Worm (Caenorhabditis elegans) whole organism, L4 larva: ENCODE measurements around the gene clp-10.

Experiments used
- D1046.2 ChIP-seq: fragments of 200-800 bp; sonication (Bioruptor generic); IDR thresholded peaks from 2 replicates; pipeline ENCODE4 v1.3.6; 2022; ENCODE audit warnings: missing genetic modification characterization, missing compliant biosample characterization
- F37D6.2 ChIP-seq: sonication (generic microtip); optimal IDR thresholded peaks from 2 replicates; lab custom pipeline; 2016; ENCODE audit warnings: mild to moderate bottlenecking, missing genetic modification characterization, missing compliant biosample characterization
- F44E2.7 ChIP-seq: fragments of 200-800 bp; sonication (Bioruptor generic); IDR thresholded peaks from 2 replicates; pipeline ENCODE4 v2.1.2; 2022; ENCODE audit warnings: missing genetic modification characterization, missing compliant biosample characterization
- R02D3.7 ChIP-seq: fragments of 150-350 bp; sonication (generic microtip); optimal IDR thresholded peaks from 3 replicates; lab custom pipeline; 2014; ENCODE audit warnings: missing biosample characterization, missing genetic modification characterization
- T20F7.1 ChIP-seq: fragments of 200-800 bp; sonication (Bioruptor generic); optimal IDR thresholded peaks from 2 replicates; lab custom pipeline; 2018; ENCODE audit warnings: mild to moderate bottlenecking, missing genetic modification characterization, missing compliant biosample characterization
- T26A8.4 ChIP-seq: fragments of 200-800 bp; sonication (Bioruptor generic); IDR thresholded peaks from 2 replicates; pipeline ENCODE4 v1.3.6; 2022; ENCODE audit warnings: missing genetic modification characterization, missing compliant biosample characterization
- ZK337.2 ChIP-seq: fragments of 200-800 bp; sonication (Bioruptor generic); IDR thresholded peaks from 2 replicates; pipeline ENCODE4 v1.3.6; 2022; ENCODE audit warnings: missing genetic modification reagents, missing genetic modification characterization, missing compliant biosample characterization
- ZK546.5 ChIP-seq, 2 experiments: sonication (generic microtip); optimal IDR thresholded peaks; 2 replicates each; lab custom pipeline; 2017; ENCODE audit warnings: missing biosample characterization in 2 of 2, missing genetic modification characterization in 2 of 2
- aha-1 ChIP-seq: fragments of 150-350 bp; peaks from one replicate; lab custom pipeline; 2014; ENCODE audit warnings: missing biosample characterization, missing genetic modification characterization
- aly-2 ChIP-seq: sonication (generic microtip); optimal IDR thresholded peaks from 2 replicates; lab custom pipeline; 2018; ENCODE audit warnings: missing biosample characterization, missing genetic modification characterization
- ceh-82 ChIP-seq: sonication (generic microtip); optimal IDR thresholded peaks from 2 replicates; lab custom pipeline; 2017; ENCODE audit warnings: missing biosample characterization, missing genetic modification characterization
- cey-2 ChIP-seq: sonication (generic microtip); optimal IDR thresholded peaks from 3 replicates; lab custom pipeline; 2017; ENCODE audit warnings: missing genetic modification characterization, mild to moderate bottlenecking, missing compliant biosample characterization, antibody characterized with exemption, borderline replicate concordance; ENCODE audit not compliant: insufficient read depth
- daf-19 ChIP-seq: fragments of 200-800 bp; sonication (Bioruptor generic); conservative IDR thresholded peaks from 2 replicates; pipeline ENCODE4 v1.3.6; 2022; ENCODE audit warnings: missing genetic modification characterization, missing compliant biosample characterization
- daf-8 ChIP-seq: fragments of 200-800 bp; sonication (Bioruptor generic); IDR thresholded peaks from 2 replicates; pipeline ENCODE4 v1.3.6; 2022; ENCODE audit warnings: missing genetic modification characterization, missing compliant biosample characterization
- dmd-6 ChIP-seq: fragments of 200-800 bp; sonication (Bioruptor generic); IDR thresholded peaks from 2 replicates; pipeline ENCODE4 v1.3.6; 2022; ENCODE audit warnings: missing genetic modification reagents, missing genetic modification characterization, missing compliant biosample characterization
- dmd-9 ChIP-seq: fragments of 200-800 bp; sonication (Bioruptor generic); IDR thresholded peaks from 2 replicates; pipeline ENCODE4 v1.3.6; 2022; ENCODE audit warnings: missing genetic modification reagents, missing genetic modification characterization, missing compliant biosample characterization
- egl-27 ChIP-seq: sonication (generic microtip); optimal IDR thresholded peaks from 3 replicates; lab custom pipeline; 2017; ENCODE audit warnings: missing biosample characterization, missing genetic modification reagents, missing genetic modification characterization
- egl-43 ChIP-seq: fragments of 200-800 bp; sonication (Bioruptor generic); IDR thresholded peaks from 2 replicates; pipeline ENCODE4 v1.3.6; 2022; ENCODE audit warnings: missing genetic modification reagents, missing genetic modification characterization, missing compliant biosample characterization
- lim-7 ChIP-seq: fragments of 200-800 bp; sonication (Bioruptor generic); IDR thresholded peaks from 2 replicates; pipeline ENCODE4 v1.3.6; 2022; ENCODE audit warnings: missing genetic modification characterization, missing compliant biosample characterization
- lin-1 ChIP-seq: fragments of 200-800 bp; sonication (Bioruptor generic); IDR thresholded peaks from 2 replicates; pipeline ENCODE4 v1.3.6; 2022; ENCODE audit warnings: missing genetic modification reagents, missing genetic modification characterization, missing compliant biosample characterization
- lin-13 ChIP-seq: fragments of 150-350 bp; optimal IDR thresholded peaks from 2 replicates; lab custom pipeline; 2014; ENCODE audit warnings: missing biosample characterization, missing genetic modification reagents, missing genetic modification characterization
- mxl-3 ChIP-seq: fragments of 200-800 bp; sonication (Bioruptor generic); optimal IDR thresholded peaks from 2 replicates; lab custom pipeline; 2018; ENCODE audit warnings: mild to moderate bottlenecking, missing genetic modification characterization, missing compliant biosample characterization
- nhr-10 ChIP-seq: fragments of 150-350 bp; optimal IDR thresholded peaks from 2 replicates; lab custom pipeline; 2014; ENCODE audit warnings: missing biosample characterization, missing genetic modification characterization
- nhr-102 ChIP-seq: sonication (generic microtip); optimal IDR thresholded peaks from 2 replicates; lab custom pipeline; 2016; ENCODE audit warnings: mild to moderate bottlenecking, missing genetic modification characterization, moderate library complexity, missing compliant biosample characterization
- nhr-11 ChIP-seq: fragments of 150-350 bp; optimal IDR thresholded peaks from 2 replicates; lab custom pipeline; 2014; ENCODE audit warnings: missing biosample characterization, missing genetic modification characterization
- nhr-41 ChIP-seq: fragments of 200-800 bp; sonication (Bioruptor generic); IDR thresholded peaks from 2 replicates; pipeline ENCODE4 v1.3.6; 2022; ENCODE audit warnings: missing genetic modification reagents, missing genetic modification characterization, missing compliant biosample characterization
- nhr-48 ChIP-seq: sonication (generic microtip); optimal IDR thresholded peaks from 2 replicates; lab custom pipeline; 2016; ENCODE audit warnings: mild to moderate bottlenecking, missing genetic modification characterization, missing compliant biosample characterization
- nhr-6 ChIP-seq: fragments of 150-350 bp; optimal IDR thresholded peaks from 2 replicates; lab custom pipeline; 2014; ENCODE audit warnings: missing biosample characterization, missing genetic modification characterization
- nhr-77 ChIP-seq: fragments of 150-350 bp; optimal IDR thresholded peaks from 2 replicates; lab custom pipeline; 2014; ENCODE audit warnings: missing biosample characterization, missing genetic modification characterization
- pha-4 ChIP-seq, 2 experiments: fragments of 150-350 bp in 1 of 2; fragments of 200-800 bp in 1 of 2; sonication (Bioruptor generic) in 1 of 2; IDR thresholded peaks in 1 of 2; optimal IDR thresholded peaks in 1 of 2; 2 replicates each; pipeline versions ENCODE4 v1.3.6 to Lab custom; 2014 to 2022; ENCODE audit warnings: missing genetic modification characterization in 2 of 2, missing genetic modification reagents in 2 of 2, missing biosample characterization in 1 of 2, missing compliant biosample characterization in 1 of 2
- rbr-2 ChIP-seq: sonication (generic microtip); optimal IDR thresholded peaks from 2 replicates; lab custom pipeline; 2016; ENCODE audit warnings: missing genotype, missing genetic modification characterization, missing compliant biosample characterization
- set-16 ChIP-seq: fragments of 200-800 bp; sonication (Bioruptor generic); IDR thresholded peaks from 2 replicates; pipeline ENCODE4 v1.3.6; 2022; ENCODE audit warnings: missing genetic modification reagents, missing genetic modification characterization, missing compliant biosample characterization
- snpc-4 ChIP-seq: fragments of 150-350 bp; optimal IDR thresholded peaks from 2 replicates; lab custom pipeline; 2014; ENCODE audit warnings: missing biosample characterization, missing genetic modification characterization
- spr-1 ChIP-seq: sonication (generic microtip); optimal IDR thresholded peaks from 2 replicates; lab custom pipeline; 2016; ENCODE audit warnings: mild to moderate bottlenecking, missing genetic modification characterization, missing compliant biosample characterization
- spr-3 ChIP-seq: fragments of 200-800 bp; sonication (Bioruptor generic); optimal IDR thresholded peaks from 2 replicates; lab custom pipeline; 2018; ENCODE audit warnings: mild to moderate bottlenecking, missing genetic modification characterization, missing compliant biosample characterization
- tra-1 ChIP-seq: fragments of 200-800 bp; sonication (Bioruptor generic); IDR thresholded peaks from 2 replicates; pipeline ENCODE4 v1.3.6; 2022; ENCODE audit warnings: missing genetic modification reagents, missing genetic modification characterization, missing compliant biosample characterization
- unc-62 ChIP-seq, 3 experiments: fragments of 150-350 bp in 1 of 3; sonication (generic microtip); optimal IDR thresholded peaks in 2 of 3; peaks in 1 of 3; 1 replicate in 1 of 3; 2 replicates in 2 of 3; lab custom pipeline; 2014 to 2017; ENCODE audit warnings: missing biosample characterization in 3 of 3, missing genetic modification characterization in 3 of 3, missing genetic modification reagents in 3 of 3, missing genotype in 1 of 3
- zip-11 ChIP-seq: fragments of 200-800 bp; sonication (Bioruptor generic); IDR thresholded peaks from 2 replicates; pipeline ENCODE4 v1.3.6; 2022; ENCODE audit warnings: missing genetic modification characterization, missing compliant biosample characterization

clp-10 gene

DNA sequence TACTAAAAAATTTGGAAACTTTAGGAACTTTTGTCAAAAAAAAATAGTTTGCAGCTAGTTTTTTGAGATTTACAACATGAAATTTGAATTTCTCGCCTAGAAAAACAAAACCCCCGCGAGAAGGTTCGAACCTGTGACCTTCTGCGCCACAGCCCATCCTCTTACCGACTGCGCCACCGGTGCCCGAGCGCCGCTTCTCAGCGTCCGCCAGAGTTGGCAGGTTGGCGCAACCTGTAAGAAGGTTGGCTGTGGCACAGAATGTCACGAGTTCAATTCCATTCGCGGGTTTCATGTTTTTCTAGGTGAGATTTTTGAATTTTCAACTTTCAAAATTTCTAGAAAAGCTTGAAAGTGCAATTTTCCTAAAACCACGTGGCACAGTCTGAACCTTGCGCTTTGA, 12.4 kb upstream of the clp-10 start (continued):
- TF ChIP-seq ZK546.5 (tag; optimal IDR thresholded peaks at IDR 0.05; lab: Kevin White, UChicago) = no peak
- peak in 1 of 2 experiments; percentile 62 for TF ChIP-seq unc-62 (GFP tag; optimal IDR thresholded peaks at IDR 0.05 in 1 of 2; lab: Kevin White, UChicago)
- TF ChIP-seq unc-62 (tag; optimal IDR thresholded peaks at IDR 0.05; lab: Kevin White, UChicago) = no peak
- TF ChIP-seq daf-8 (GFP tag; lab: Robert Waterston, UW) = no peak
- no peak for TF ChIP-seq zip-11 (GFP tag; lab: Robert Waterston, UW)
- no peak for TF ChIP-seq T20F7.1 (GFP tag; lab: Kevin White, UChicago)
- TF ChIP-seq set-16 = peak; percentile 77
- no peak for TF ChIP-seq aly-2 (tag; lab: Kevin White, UChicago)
- TF ChIP-seq nhr-102 (tag; lab: Kevin White, UChicago) = no peak
- no peak for TF ChIP-seq nhr-77 (tag; lab: Kevin White, UChicago)

DNA sequence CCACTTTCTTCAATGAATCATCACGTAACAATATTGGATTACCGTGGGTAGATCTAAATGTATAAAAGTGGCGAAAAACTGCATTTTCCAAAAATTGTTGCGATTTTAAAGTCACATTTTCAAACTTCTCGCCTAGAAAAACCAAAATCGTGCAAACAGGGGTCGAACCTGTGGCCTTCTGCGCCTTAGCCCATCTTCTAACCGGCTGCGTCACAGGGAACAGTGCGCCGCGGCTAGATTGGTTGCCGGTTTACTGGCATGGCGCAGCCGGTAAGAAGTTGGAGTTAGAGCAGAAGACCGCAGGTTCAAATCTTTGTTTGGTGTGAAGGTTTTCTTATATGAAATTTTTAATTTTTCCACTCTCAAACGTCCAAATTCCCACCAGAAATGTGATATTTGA, 11.0 kb upstream of the clp-10 start:
- TF ChIP-seq D1046.2 (GFP tag; lab: Robert Waterston, UW) (0 out of 2 replicates have a peak, but pooled peaks have one; percentile 57), ZK546.5 (tag; optimal IDR thresholded peaks at IDR 0.05; lab: Kevin White, UChicago) (no peak), unc-62 (GFP tag; optimal IDR thresholded peaks at IDR 0.05 in 1 of 2; lab: Kevin White, UChicago) (peak in 1 of 2 experiments; percentile 60), unc-62 (tag; optimal IDR thresholded peaks at IDR 0.05; lab: Kevin White, UChicago) (no peak), daf-19 (GFP tag; lab: Robert Waterston, UW) (no peak), R02D3.7 (tag; lab: Kevin White, UChicago) (no peak), egl-27 (tag; lab: Kevin White, UChicago) (no peak)

ce11 chrIII:48329-48728, 10.3 kb upstream of the clp-10 start:
- TF ChIP-seq rbr-2 (tag; lab: Kevin White, UChicago) (no peak), F44E2.7 (GFP tag; lab: Robert Waterston, UW) (no peak), lin-1 (GFP tag; lab: Robert Waterston, UW) (no peak), set-16 (peak; percentile 95), aha-1 (tag; lab: Kevin White, UChicago) (peak; percentile 97), tra-1 (GFP tag; lab: Robert Waterston, UW) (0 out of 2 replicates have a peak, but pooled peaks have one; percentile 27), nhr-48 (no peak)
- TF ChIP-seq, all 104 proteins: peak for 3

- no peak for TF ChIP-seq egl-43 (GFP tag; lab: Robert Waterston, UW)
- peak; percentile 53; the same call in 1 of the 2 replicates for TF ChIP-seq pha-4 (GFP tag; IDR thresholded peaks at IDR 0.05; lab: Robert Waterston, UW)
- no peak for TF ChIP-seq pha-4 (tag; optimal IDR thresholded peaks at IDR 0.05; lab: Kevin White, UChicago)
- TF ChIP-seq aha-1 (tag; lab: Kevin White, UChicago) = peak; percentile 28
- peak; percentile 96 for TF ChIP-seq set-16
These were observed 4.7 kb upstream of the clp-10 start for ce11 chrIII:42725-43124.

ce11 chrIII:41484-41883, 3.5 kb upstream of the clp-10 start:
- TF ChIP-seq unc-62 (GFP tag; optimal IDR thresholded peaks at IDR 0.05 in 1 of 2; lab: Kevin White, UChicago) (peak in 1 of 2 experiments; percentile 48), unc-62 (tag; optimal IDR thresholded peaks at IDR 0.05; lab: Kevin White, UChicago) (no peak), spr-1 (tag; lab: Kevin White, UChicago) (no peak), nhr-6 (tag; lab: Kevin White, UChicago) (no peak), nhr-10 (no peak), mxl-3 (no peak), lin-13 (GFP tag; lab: Kevin White, UChicago) (no peak), spr-3 (GFP tag; lab: Kevin White, UChicago) (no peak), lim-7 (GFP tag; lab: Robert Waterston, UW) (no peak), ZK337.2 (GFP tag; lab: Robert Waterston, UW) (no peak), F37D6.2 (tag; lab: Kevin White, UChicago) (no peak), snpc-4 (tag; lab: Kevin White, UChicago) (no peak), set-16 (peak; percentile 97), dmd-9 (GFP tag; lab: Robert Waterston, UW) (no peak), ceh-82 (no peak), T26A8.4 (GFP tag; lab: Robert Waterston, UW) (0 out of 2 replicates have a peak, but pooled peaks have one; percentile 28), daf-8 (GFP tag; lab: Robert Waterston, UW) (0 out of 2 replicates have a peak, but pooled peaks have one; percentile 18), F44E2.7 (GFP tag; lab: Robert Waterston, UW) (no peak), aha-1 (tag; lab: Kevin White, UChicago) (no peak), nhr-41 (GFP tag; lab: Robert Waterston, UW) (no peak), nhr-11 (tag; lab: Kevin White, UChicago) (no peak), cey-2 (tag; lab: Kevin White, UChicago) (no peak), dmd-6 (GFP tag; lab: Robert Waterston, UW) (no peak)
